Fruit fly (Drosophila melanogaster) whole organism, embryonic: ENCODE results near the gene CG42342.

Experiments used
- Adf1 ChIP-seq: fragments of 200-800 bp; sonication (Bioruptor generic); IDR thresholded peaks from 2 replicates; pipeline ENCODE4 v1.3.6; 2022; ENCODE audit warnings: missing biosample characterization, missing genetic modification characterization
- BEAF-32 ChIP-seq: fragments of 200-800 bp; sonication (Bioruptor generic); optimal IDR thresholded peaks from 3 replicates; lab custom pipeline; 2017; ENCODE audit warnings: missing biosample characterization, missing genetic modification characterization, mild to moderate bottlenecking, moderate library complexity, missing genetic modification reagents
- CG10267 ChIP-seq: fragments of 200-800 bp; sonication (Bioruptor generic); optimal IDR thresholded peaks from 2 replicates; lab custom pipeline; 2018; ENCODE audit warnings: missing biosample characterization, mild to moderate bottlenecking, missing genetic modification characterization, moderate library complexity
- CG14014 ChIP-seq: fragments of 200-800 bp; sonication (Bioruptor generic); IDR thresholded peaks from 2 replicates; pipeline ENCODE4 v1.3.6; 2022; ENCODE audit warnings: missing biosample characterization, missing genetic modification characterization
- CG14710 ChIP-seq: fragments of 200-800 bp; sonication (Bioruptor generic); optimal IDR thresholded peaks from 3 replicates; lab custom pipeline; 2019; ENCODE audit warnings: missing biosample characterization, mild to moderate bottlenecking, missing genetic modification characterization, moderate library complexity
- CG14860 ChIP-seq: fragments of 200-800 bp; sonication (Bioruptor generic); IDR thresholded peaks from 3 replicates; pipeline ENCODE4 v1.3.6; 2022; ENCODE audit warnings: missing biosample characterization, missing genetic modification characterization; ENCODE audit not compliant: partially characterized antibody
- CG16779 ChIP-seq: fragments of 200-800 bp; sonication (Bioruptor generic); IDR thresholded peaks from 2 replicates; pipeline ENCODE4 v1.3.6; 2022; ENCODE audit warnings: missing biosample characterization, missing genetic modification characterization
- CG16813 ChIP-seq: fragments of 200-800 bp; sonication (Bioruptor generic); IDR thresholded peaks from 3 replicates; pipeline ENCODE4 v1.3.6; 2022; ENCODE audit warnings: missing biosample characterization, missing genetic modification characterization; ENCODE audit not compliant: partially characterized antibody
- CG34422 ChIP-seq: fragments of 200-800 bp; sonication (Bioruptor generic); IDR thresholded peaks from 3 replicates; pipeline ENCODE4 v1.3.6; 2022; ENCODE audit warnings: missing biosample characterization, missing genetic modification characterization
- CG3847 ChIP-seq: fragments of 200-800 bp; sonication (Bioruptor generic); IDR thresholded peaks from 2 replicates; pipeline ENCODE4 v1.3.6; 2022; ENCODE audit warnings: missing biosample characterization, missing genetic modification characterization
- CG4617 ChIP-seq: fragments of 200-800 bp; sonication (Bioruptor generic); optimal IDR thresholded peaks from 3 replicates; lab custom pipeline; 2016; ENCODE audit warnings: missing biosample characterization, missing genetic modification characterization, borderline replicate concordance
- CG4707 ChIP-seq: fragments of 200-800 bp; sonication (Bioruptor generic); optimal IDR thresholded peaks from 2 replicates; lab custom pipeline; 2018; ENCODE audit warnings: missing biosample characterization, mild to moderate bottlenecking, missing genetic modification characterization, moderate library complexity
- CG6175 ChIP-seq: fragments of 200-800 bp; sonication (Bioruptor generic); IDR thresholded peaks from 3 replicates; pipeline ENCODE4 v1.3.6; 2022; ENCODE audit warnings: missing biosample characterization, missing genetic modification characterization
- CG6765 ChIP-seq: fragments of 200-800 bp; sonication (Bioruptor generic); optimal IDR thresholded peaks from 3 replicates; lab custom pipeline; 2017; ENCODE audit warnings: missing biosample characterization, mild to moderate bottlenecking, missing genetic modification characterization
- CG7928 ChIP-seq: fragments of 200-800 bp; sonication (Bioruptor generic); optimal IDR thresholded peaks from 2 replicates; lab custom pipeline; 2017; ENCODE audit warnings: missing biosample characterization, mild to moderate bottlenecking, missing genetic modification characterization
- CG7963 ChIP-seq: fragments of 200-800 bp; sonication (Bioruptor generic); IDR thresholded peaks from 3 replicates; pipeline ENCODE4 v1.3.6; 2022; ENCODE audit warnings: missing biosample characterization, missing genetic modification characterization; ENCODE audit not compliant: partially characterized antibody
- CG9215 ChIP-seq: fragments of 200-800 bp; sonication (Bioruptor generic); IDR thresholded peaks from 2 replicates; pipeline ENCODE4 v1.3.6; 2022; ENCODE audit warnings: missing biosample characterization, missing genetic modification characterization
- CTCF ChIP-seq: fragments of 200-800 bp; sonication (Bioruptor generic); optimal IDR thresholded peaks from 2 replicates; lab custom pipeline; 2017; ENCODE audit warnings: missing biosample characterization, mild to moderate bottlenecking, missing genetic modification characterization, moderate library complexity
- Dfd ChIP-seq, 2 experiments: fragments of >200 bp; optimal IDR thresholded peaks; 2 replicates each; lab custom pipeline; 2017; ENCODE audit warnings: missing biosample characterization in 2 of 2, missing genetic modification characterization in 2 of 2
- Dp ChIP-seq: fragments of 200-800 bp; sonication (Bioruptor generic); optimal IDR thresholded peaks from 2 replicates; lab custom pipeline; 2018; ENCODE audit warnings: missing biosample characterization, mild to moderate bottlenecking, missing genetic modification characterization, moderate library complexity
- E2f2 ChIP-seq: fragments of 200-800 bp; sonication (Bioruptor generic); IDR thresholded peaks from 2 replicates; pipeline ENCODE4 v1.3.6; 2022; ENCODE audit warnings: missing biosample characterization, missing genetic modification characterization
- Ets97D ChIP-seq: fragments of 200-800 bp; sonication (Bioruptor generic); optimal IDR thresholded peaks from 3 replicates; lab custom pipeline; 2016; ENCODE audit warnings: missing biosample characterization, missing genetic modification characterization
- HLHmδ ChIP-seq: fragments of 200-800 bp; sonication (Bioruptor generic); optimal IDR thresholded peaks from 2 replicates; lab custom pipeline; 2018; ENCODE audit warnings: missing biosample characterization, mild to moderate bottlenecking, missing genetic modification characterization, moderate library complexity
- HmgZ ChIP-seq: fragments of 200-800 bp; sonication (Bioruptor generic); optimal IDR thresholded peaks from 2 replicates; lab custom pipeline; 2018; ENCODE audit warnings: missing biosample characterization, mild to moderate bottlenecking, missing genetic modification characterization
- MESR4 ChIP-seq: fragments of 200-800 bp; sonication (Bioruptor generic); optimal IDR thresholded peaks from 2 replicates; lab custom pipeline; 2018; ENCODE audit warnings: missing biosample characterization, mild to moderate bottlenecking, missing genetic modification characterization, moderate library complexity
- Mad ChIP-seq: fragments of 200-800 bp; sonication (Bioruptor generic); optimal IDR thresholded peaks from 2 replicates; lab custom pipeline; 2016; ENCODE audit warnings: missing biosample characterization, missing genetic modification characterization
- Med ChIP-seq: fragments of 200-800 bp; sonication (Bioruptor generic); peaks from one replicate; lab custom pipeline; 2016; ENCODE audit warnings: missing biosample characterization, missing genetic modification characterization, mild to moderate bottlenecking, inconsistent platforms, moderate library complexity
- Myb ChIP-seq: fragments of 200-800 bp; sonication (Bioruptor generic); optimal IDR thresholded peaks from 2 replicates; lab custom pipeline; 2016; ENCODE audit warnings: missing biosample characterization, missing genetic modification characterization
- Pdp1 ChIP-seq, 2 experiments: fragments of 200-800 bp; sonication (Bioruptor generic); optimal IDR thresholded peaks; 3 replicates each; lab custom pipeline; 2016; ENCODE audit warnings: missing biosample characterization in 2 of 2, missing genetic modification characterization in 2 of 2, mild to moderate bottlenecking in 1 of 2, moderate library complexity in 1 of 2
- Sox102F ChIP-seq: fragments of 200-800 bp; sonication (Bioruptor generic); optimal IDR thresholded peaks from 2 replicates; lab custom pipeline; 2018; ENCODE audit warnings: missing biosample characterization, mild to moderate bottlenecking, missing genetic modification characterization, moderate library complexity
- Xbp1 ChIP-seq: fragments of 200-800 bp; sonication (Bioruptor generic); optimal IDR thresholded peaks from 3 replicates; lab custom pipeline; 2016; ENCODE audit warnings: missing biosample characterization, mild to moderate bottlenecking, missing genetic modification characterization
- ap ChIP-seq: fragments of 200-800 bp; sonication (Bioruptor generic); IDR thresholded peaks from 2 replicates; pipeline ENCODE4 v1.3.6; 2022; ENCODE audit warnings: missing biosample characterization, missing genetic modification characterization
- bigmax ChIP-seq: fragments of 200-800 bp; sonication (Bioruptor generic); optimal IDR thresholded peaks from 2 replicates; lab custom pipeline; 2018; ENCODE audit warnings: missing biosample characterization, mild to moderate bottlenecking, missing genetic modification characterization
- cato ChIP-seq: fragments of 200-800 bp; sonication (Bioruptor generic); optimal IDR thresholded peaks from 2 replicates; lab custom pipeline; 2016; ENCODE audit warnings: missing biosample characterization, missing genetic modification characterization, borderline replicate concordance
- chinmo ChIP-seq: fragments of 200-800 bp; sonication (Bioruptor generic); IDR thresholded peaks from 4 replicates; pipeline ENCODE4 v1.3.6; 2022; ENCODE audit warnings: missing biosample characterization, missing genetic modification characterization; ENCODE audit not compliant: partially characterized antibody
- crp ChIP-seq, 2 experiments: fragments of 200-800 bp; sonication (Bioruptor generic); optimal IDR thresholded peaks; 2 replicates in 1 of 2; 3 replicates in 1 of 2; lab custom pipeline; 2017; ENCODE audit warnings: missing biosample characterization in 2 of 2, missing genetic modification characterization in 2 of 2, mild to moderate bottlenecking in 1 of 2, moderate library complexity in 1 of 2
- dati ChIP-seq: fragments of 200-800 bp; sonication (Bioruptor generic); IDR thresholded peaks from 2 replicates; pipeline ENCODE4 v1.3.6; 2022; ENCODE audit warnings: missing biosample characterization, missing genetic modification characterization
- dimm ChIP-seq: fragments of 200-800 bp; sonication (Bioruptor generic); IDR thresholded peaks from 2 replicates; pipeline ENCODE4 v1.3.6; 2022; ENCODE audit warnings: missing biosample characterization, missing genetic modification characterization
- her ChIP-seq: fragments of 200-800 bp; sonication (Bioruptor generic); optimal IDR thresholded peaks from 2 replicates; lab custom pipeline; 2016; ENCODE audit warnings: missing biosample characterization, missing genetic modification characterization
- mam ChIP-seq: fragments of 200-800 bp; sonication (Bioruptor generic); optimal IDR thresholded peaks from 3 replicates; lab custom pipeline; 2016; ENCODE audit warnings: missing biosample characterization, missing genetic modification characterization
- pzg ChIP-seq: fragments of 200-800 bp; sonication (Bioruptor generic); optimal IDR thresholded peaks from 3 replicates; lab custom pipeline; 2018; ENCODE audit warnings: missing biosample characterization, mild to moderate bottlenecking, missing genetic modification characterization, moderate library complexity
- rib ChIP-seq: fragments of 200-800 bp; sonication (Bioruptor generic); IDR thresholded peaks from 2 replicates; pipeline ENCODE4 v1.3.6; 2022; ENCODE audit warnings: missing biosample characterization, missing genetic modification characterization
- sc ChIP-seq, 3 experiments: fragments of >200 bp in 2 of 3; fragments of 200-800 bp in 1 of 3; sonication (Bioruptor generic) in 1 of 3; optimal IDR thresholded peaks; 2 replicates in 2 of 3; 3 replicates in 1 of 3; lab custom pipeline; 2017; ENCODE audit warnings: mild to moderate bottlenecking in 1 of 3, missing biosample characterization in 1 of 3, missing genetic modification characterization in 1 of 3, missing genetic modification reagents in 1 of 3
- stwl ChIP-seq: fragments of 200-800 bp; sonication (Bioruptor generic); optimal IDR thresholded peaks from 3 replicates; lab custom pipeline; 2018; ENCODE audit warnings: missing biosample characterization, mild to moderate bottlenecking, missing genetic modification characterization, moderate library complexity
- sug ChIP-seq: fragments of 200-800 bp; optimal IDR thresholded peaks from 2 replicates; lab custom pipeline; 2019; ENCODE audit warnings: missing biosample characterization, mild to moderate bottlenecking, missing genetic modification characterization, moderate library complexity
- twi ChIP-seq: fragments of 200-800 bp; optimal IDR thresholded peaks from 2 replicates; lab custom pipeline; 2019; ENCODE audit warnings: missing biosample characterization, mild to moderate bottlenecking, missing genetic modification characterization, moderate library complexity
- vfl ChIP-seq: fragments of 200-800 bp; sonication (Bioruptor generic); optimal IDR thresholded peaks from 2 replicates; lab custom pipeline; 2016; ENCODE audit warnings: missing biosample characterization, missing genetic modification characterization
- vnd ChIP-seq: fragments of 200-800 bp; sonication (Bioruptor generic); IDR thresholded peaks from 3 replicates; pipeline ENCODE4 v1.3.6; 2022; ENCODE audit warnings: missing biosample characterization, missing genetic modification characterization; ENCODE audit not compliant: partially characterized antibody
- wor ChIP-seq: fragments of 200-800 bp; sonication (Bioruptor generic); IDR thresholded peaks from 2 replicates; pipeline ENCODE4 v1.3.6; 2022; ENCODE audit warnings: missing biosample characterization, missing genetic modification characterization
- zfh1 ChIP-seq: fragments of 200-800 bp; sonication (Bioruptor generic); IDR thresholded peaks from 3 replicates; pipeline ENCODE4 v1.3.6; 2022; ENCODE audit warnings: missing biosample characterization, missing genetic modification characterization

CG42342 gene

dm6 chr3R:16482276-16482675 is 20.3 kb upstream of the CG42342 start, which contains the start of gene Sdhaf3:
Sdhaf3 (minus strand) TSS chr3R:16482452.
- TF ChIP-seq Xbp1 (GFP tag; lab: Kevin White, UChicago) (no peak), CG4617 (peak; percentile 5), Pdp1 (GFP tag; optimal IDR thresholded peaks at IDR 0.05; lab: Kevin White, UChicago) (peak in 1 of 2 experiments; percentile 40), bigmax (GFP tag; lab: Kevin White, UChicago) (no peak), Med (GFP tag; lab: Kevin White, UChicago) (peak; percentile 78), Dfd (GFP tag; optimal IDR thresholded peaks at IDR 0.05; lab: Kevin White, UChicago) (no peak), CG14014 (GFP tag; lab: Robert Waterston, UW) (no peak), MESR4 (peak; percentile 0), wor (no peak), zfh1 (GFP tag; lab: Robert Waterston, UW) (0 out of 3 replicates have a peak, but pooled peaks have one; percentile 5), CG7963 (GFP tag; lab: Robert Waterston, UW) (no peak), Dp (peak; percentile 89), CG34422 (GFP tag; lab: Robert Waterston, UW) (no peak), CG3847 (peak; percentile 31; the same call in 1 of the 2 replicates), Sox102F (no peak), Adf1 (GFP tag; lab: Robert Waterston, UW) (no peak), chinmo (GFP tag; lab: Robert Waterston, UW) (no peak), CG6765 (no peak), rib (GFP tag; lab: Robert Waterston, UW) (no peak), twi (tag; lab: Kevin White, UChicago) (no peak), CG16779 (no peak), crp (GFP tag; optimal IDR thresholded peaks at IDR 0.05; lab: Kevin White, UChicago) (peak in 1 of 2 experiments; percentile 74), ap (no peak), sug (no peak), cato (GFP tag; lab: Kevin White, UChicago) (no peak), Mad (GFP tag; lab: Kevin White, UChicago) (no peak), CG7928 (GFP tag; lab: Kevin White, UChicago) (no peak), HmgZ (peak; percentile 18), dimm (GFP tag; lab: Robert Waterston, UW) (no peak), CG14860 (no peak), CG9215 (GFP tag; lab: Robert Waterston, UW) (no peak), vfl (GFP tag; lab: Kevin White, UChicago) (peak; percentile 19), pzg (GFP tag; lab: Kevin White, UChicago) (peak; percentile 56), E2f2 (GFP tag; lab: Robert Waterston, UW) (peak; percentile 93), vnd (GFP tag; lab: Robert Waterston, UW) (no peak), CG6175 (GFP tag; lab: Robert Waterston, UW) (no peak), sc (optimal IDR thresholded peaks at IDR 0.05; lab: Kevin White, UChicago) (no peak), sc (GFP tag; optimal IDR thresholded peaks at IDR 0.05; lab: Kevin White, UChicago) (no peak), CG16813 (GFP tag; lab: Robert Waterston, UW) (0 out of 3 replicates have a peak, but pooled peaks have one; percentile 14), CG4707 (GFP tag; lab: Kevin White, UChicago) (no peak), HLHmδ (GFP tag; lab: Kevin White, UChicago) (no peak), mam (peak; percentile 18), her (GFP tag; lab: Kevin White, UChicago) (no peak), Ets97D (peak; percentile 19), stwl (tag; lab: Kevin White, UChicago) (peak; percentile 53), BEAF-32 (GFP tag; lab: Kevin White, UChicago) (peak; percentile 32), CG14710 (tag; lab: Kevin White, UChicago) (peak; percentile 15), CTCF (GFP tag; lab: Kevin White, UChicago) (peak; percentile 28), dati (GFP tag; lab: Robert Waterston, UW) (no peak), Myb (GFP tag; lab: Kevin White, UChicago) (peak; percentile 25), CG10267 (tag; lab: Kevin White, UChicago) (peak; percentile 89)
